Worm (Caenorhabditis elegans): Measurements from ENCODE around the gene Y43F8B.9.

- no peak for TF ChIP-seq W03F9.2 (tag; optimal IDR thresholded peaks at IDR 0.05)
- TF ChIP-seq him-1 (tag; optimal IDR thresholded peaks at IDR 0.05): no peak
- TF ChIP-seq dao-5 (tag; optimal IDR thresholded peaks at IDR 0.05): no peak
Measured at ce11 chrV:19520130-19520529, 42.2 kb downstream of the Y43F8B.9 start.
